Fruit fly (Drosophila melanogaster) whole organism, pupa: ENCODE data around the gene CG32266.
A peak's percentile ranks its signal among the peaks of the same experiment; 100 is the strongest.

ENCODE experiments used
- CG10348 ChIP-seq: fragments of 200-800 bp; sonication (Bioruptor generic); IDR thresholded peaks from 2 replicates; pipeline ENCODE4 v1.3.6; 2022; ENCODE audit warnings: missing biosample characterization, missing genetic modification characterization
- CG12605 ChIP-seq: fragments of 200-800 bp; sonication (Bioruptor generic); IDR thresholded peaks from 2 replicates; pipeline ENCODE4 v1.3.6; 2022; ENCODE audit warnings: missing biosample characterization, missing genetic modification characterization
- CG13204 ChIP-seq: fragments of 200-800 bp; sonication (Bioruptor generic); optimal IDR thresholded peaks from 2 replicates; lab custom pipeline; 2018; ENCODE audit warnings: missing biosample characterization, mild to moderate bottlenecking, missing genetic modification characterization, moderate library complexity
- CG14655 ChIP-seq: fragments of 200-800 bp; sonication (Bioruptor generic); optimal IDR thresholded peaks from 3 replicates; lab custom pipeline; 2017; ENCODE audit warnings: mild to moderate bottlenecking, missing biosample characterization, missing genetic modification reagents, missing genetic modification characterization
- CG15710 ChIP-seq: fragments of 200-800 bp; sonication (Bioruptor generic); optimal IDR thresholded peaks from 2 replicates; lab custom pipeline; 2018; ENCODE audit warnings: missing biosample characterization, mild to moderate bottlenecking, missing genetic modification characterization, moderate library complexity
- CG17806 ChIP-seq: fragments of 200-800 bp; sonication (Bioruptor generic); optimal IDR thresholded peaks from 2 replicates; lab custom pipeline; 2018; ENCODE audit warnings: missing biosample characterization, mild to moderate bottlenecking, missing genetic modification characterization, moderate library complexity
- CG32121 ChIP-seq: fragments of 200-800 bp; sonication (Bioruptor generic); IDR thresholded peaks from 2 replicates; pipeline ENCODE4 v1.3.6; 2022; ENCODE audit warnings: missing biosample characterization, missing genetic modification characterization
- CG34367 ChIP-seq: fragments of 200-800 bp; sonication (Bioruptor generic); optimal IDR thresholded peaks from 2 replicates; lab custom pipeline; 2018; ENCODE audit warnings: missing biosample characterization, mild to moderate bottlenecking, missing genetic modification characterization
- CG4496 ChIP-seq: fragments of 200-800 bp; sonication (Bioruptor generic); IDR thresholded peaks from 3 replicates; pipeline ENCODE4 v1.3.6; 2022; ENCODE audit warnings: missing biosample characterization, missing genetic modification characterization
- CG8159 ChIP-seq: fragments of 200-800 bp; sonication (Bioruptor generic); optimal IDR thresholded peaks from 3 replicates; lab custom pipeline; 2018; ENCODE audit warnings: missing biosample characterization, mild to moderate bottlenecking, missing genetic modification characterization, moderate library complexity
- CG8301 ChIP-seq: fragments of 200-800 bp; sonication (Bioruptor generic); optimal IDR thresholded peaks from 2 replicates; lab custom pipeline; 2018; ENCODE audit warnings: missing biosample characterization, mild to moderate bottlenecking, missing genetic modification characterization
- CG9948 ChIP-seq: fragments of 200-800 bp; sonication (Bioruptor generic); optimal IDR thresholded peaks from 2 replicates; lab custom pipeline; 2018; ENCODE audit warnings: missing biosample characterization, mild to moderate bottlenecking, missing genetic modification characterization, moderate library complexity
- D1 ChIP-seq: fragments of 200-800 bp; sonication (Bioruptor generic); optimal IDR thresholded peaks from 2 replicates; lab custom pipeline; 2018; ENCODE audit warnings: missing biosample characterization, mild to moderate bottlenecking, missing genetic modification characterization, moderate library complexity
- EcR ChIP-seq: fragments of 200-800 bp; sonication (Bioruptor generic); optimal IDR thresholded peaks from 3 replicates; lab custom pipeline; 2019; ENCODE audit warnings: missing biosample characterization, missing genetic modification characterization, mild to moderate bottlenecking, moderate library complexity, missing genetic modification reagents
- Ets98B ChIP-seq: fragments of 200-800 bp; sonication (Bioruptor generic); IDR thresholded peaks from 2 replicates; pipeline ENCODE4 v1.3.6; 2022; ENCODE audit warnings: missing biosample characterization, missing genetic modification characterization
- Pif1A ChIP-seq: fragments of 200-800 bp; sonication (Bioruptor generic); optimal IDR thresholded peaks from 3 replicates; lab custom pipeline; 2016; ENCODE audit warnings: missing biosample characterization, missing genetic modification characterization
- Pif1B ChIP-seq: fragments of 200-800 bp; sonication (Bioruptor generic); optimal IDR thresholded peaks from 3 replicates; lab custom pipeline; 2016; ENCODE audit warnings: missing biosample characterization, missing genetic modification characterization
- Snoo ChIP-seq: fragments of 200-800 bp; sonication (Bioruptor generic); optimal IDR thresholded peaks from 3 replicates; lab custom pipeline; 2017; ENCODE audit warnings: missing biosample characterization, mild to moderate bottlenecking, missing genetic modification characterization, inconsistent platforms
- fd96Ca ChIP-seq: fragments of 200-800 bp; sonication (Bioruptor generic); IDR thresholded peaks from 3 replicates; pipeline ENCODE4 v1.3.6; 2022; ENCODE audit warnings: missing biosample characterization, missing genetic modification characterization
- gl ChIP-seq: fragments of 200-800 bp; sonication (Bioruptor generic); optimal IDR thresholded peaks from 2 replicates; lab custom pipeline; 2018; ENCODE audit warnings: missing biosample characterization, mild to moderate bottlenecking, missing genetic modification characterization
- rn ChIP-seq: fragments of 200-800 bp; sonication (Bioruptor generic); IDR thresholded peaks from 2 replicates; pipeline ENCODE4 v1.3.6; 2022; ENCODE audit warnings: missing biosample characterization, missing genetic modification characterization

The CG32266 gene

DNA sequence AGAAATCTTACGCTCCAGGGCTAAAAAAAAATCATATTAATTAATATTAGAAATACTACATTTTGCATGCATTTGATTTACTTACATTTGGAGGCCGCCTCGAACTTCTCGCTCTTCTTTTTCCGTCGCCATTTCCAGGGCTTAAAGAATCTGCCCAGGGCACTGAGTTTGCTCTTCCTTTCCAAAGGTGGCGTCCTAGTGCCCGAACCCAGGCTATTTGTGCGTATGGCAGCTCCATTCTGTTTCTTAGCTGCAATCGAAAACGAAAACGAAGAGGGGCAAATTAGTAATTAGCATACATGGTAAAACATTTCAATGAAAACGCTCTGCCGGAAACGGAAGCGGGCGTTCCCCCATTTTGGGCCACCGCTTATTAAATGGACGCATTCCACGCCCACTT is 21.4 kb upstream of the CG32266 start:
- TF ChIP-seq CG12605 (GFP tag; lab: Robert Waterston, UW) (no peak), Ets98B (GFP tag; lab: Robert Waterston, UW) (no peak), fd96Ca (GFP tag; lab: Robert Waterston, UW) (no peak), CG4496 (GFP tag; lab: Robert Waterston, UW) (0 out of 3 replicates have a peak, but pooled peaks have one; percentile 18), CG8301 (no peak), gl (tag; lab: Kevin White, UChicago) (no peak)

DNA sequence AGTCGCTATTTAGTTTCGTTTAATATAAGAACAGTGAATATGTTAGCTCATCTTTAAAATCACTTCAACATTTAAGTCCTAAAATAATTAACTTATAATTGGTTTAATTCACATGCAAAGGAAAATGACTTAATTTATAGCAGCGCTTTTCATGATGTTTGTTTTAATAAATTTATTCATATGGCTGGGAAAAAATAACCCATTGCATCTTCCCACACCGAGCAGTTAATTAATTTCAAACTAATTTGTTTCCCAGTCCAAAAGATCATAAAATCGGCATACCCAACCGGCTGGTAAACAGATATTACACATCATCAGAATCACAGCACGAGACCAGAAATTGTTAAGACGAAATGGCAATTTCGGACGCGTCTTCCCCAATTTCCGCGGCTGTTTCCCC is 19.8 kb upstream of the CG32266 start:
- TF ChIP-seq CG8301 (peak; percentile 32), Pif1B (GFP tag; lab: Kevin White, UChicago) (no peak), CG14655 (GFP tag; lab: Kevin White, UChicago) (peak; percentile 26)
- TF ChIP-seq, all 21 proteins: peak for 2

DNA sequence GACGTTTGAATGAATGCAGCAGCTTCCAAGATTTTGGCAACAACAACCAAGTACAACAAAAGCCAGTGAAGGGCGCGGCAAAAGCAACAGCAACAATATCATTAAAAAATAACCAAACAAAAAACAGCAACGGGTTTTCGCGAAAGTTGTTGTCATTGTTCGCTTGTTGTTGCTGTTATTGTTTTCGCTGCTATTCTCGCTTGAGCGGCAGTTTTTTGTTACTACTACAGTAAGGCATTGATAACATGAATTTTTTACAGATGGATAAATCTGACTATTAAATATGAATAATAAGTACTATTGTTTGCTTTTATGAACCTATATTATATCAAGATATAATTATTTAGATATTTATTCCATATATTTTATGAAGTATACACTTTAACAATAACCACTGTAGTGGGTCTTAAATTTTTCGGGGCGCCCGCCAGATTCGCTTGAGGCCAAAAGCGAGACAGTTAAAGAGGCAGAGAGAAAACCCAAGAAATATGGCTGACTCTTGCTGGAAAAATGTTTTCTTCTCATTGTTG is 19.1 kb upstream of the CG32266 start:
- TF ChIP-seq rn (GFP tag; lab: Robert Waterston, UW), result peak; percentile 70; the same call in 1 of the 2 replicates
- TF ChIP-seq D1 (tag; lab: Kevin White, UChicago), result peak; percentile 48
- peak; percentile 81 for TF ChIP-seq CG4496 (GFP tag; lab: Robert Waterston, UW)
- peak; percentile 32; the same call in 1 of the 2 replicates for TF ChIP-seq CG10348 (GFP tag; lab: Robert Waterston, UW)
- peak; percentile 78 for TF ChIP-seq CG8159 (tag; lab: Kevin White, UChicago)
- TF ChIP-seq CG9948 (tag; lab: Kevin White, UChicago), result peak; percentile 71
- peak; percentile 55 for TF ChIP-seq CG13204 (GFP tag; lab: Kevin White, UChicago)
- TF ChIP-seq Pif1B (GFP tag; lab: Kevin White, UChicago), result peak; percentile 87
- TF ChIP-seq CG15710 (tag; lab: Kevin White, UChicago), result peak; percentile 77
- TF ChIP-seq CG14655 (GFP tag; lab: Kevin White, UChicago), result peak; percentile 76
- peak; percentile 81 for TF ChIP-seq Pif1A (GFP tag; lab: Kevin White, UChicago)
- peak; percentile 41 for TF ChIP-seq CG34367 (tag; lab: Kevin White, UChicago)
- peak; percentile 77 for TF ChIP-seq fd96Ca (GFP tag; lab: Robert Waterston, UW)
- TF ChIP-seq CG8301, result peak; percentile 76
- TF ChIP-seq EcR (GFP tag; lab: Kevin White, UChicago), result peak; percentile 48
- peak; percentile 80 for TF ChIP-seq Ets98B (GFP tag; lab: Robert Waterston, UW)
- TF ChIP-seq Snoo (tag; lab: Kevin White, UChicago), result peak; percentile 76
- peak; percentile 66 for TF ChIP-seq CG17806 (tag; lab: Kevin White, UChicago)
- TF ChIP-seq CG32121 (GFP tag; lab: Robert Waterston, UW), result peak; percentile 94
- peak; percentile 85 for TF ChIP-seq CG12605 (GFP tag; lab: Robert Waterston, UW)
- TF ChIP-seq gl (tag; lab: Kevin White, UChicago), result peak; percentile 82
- TF ChIP-seq, all 21 proteins: peak for 21

DNA sequence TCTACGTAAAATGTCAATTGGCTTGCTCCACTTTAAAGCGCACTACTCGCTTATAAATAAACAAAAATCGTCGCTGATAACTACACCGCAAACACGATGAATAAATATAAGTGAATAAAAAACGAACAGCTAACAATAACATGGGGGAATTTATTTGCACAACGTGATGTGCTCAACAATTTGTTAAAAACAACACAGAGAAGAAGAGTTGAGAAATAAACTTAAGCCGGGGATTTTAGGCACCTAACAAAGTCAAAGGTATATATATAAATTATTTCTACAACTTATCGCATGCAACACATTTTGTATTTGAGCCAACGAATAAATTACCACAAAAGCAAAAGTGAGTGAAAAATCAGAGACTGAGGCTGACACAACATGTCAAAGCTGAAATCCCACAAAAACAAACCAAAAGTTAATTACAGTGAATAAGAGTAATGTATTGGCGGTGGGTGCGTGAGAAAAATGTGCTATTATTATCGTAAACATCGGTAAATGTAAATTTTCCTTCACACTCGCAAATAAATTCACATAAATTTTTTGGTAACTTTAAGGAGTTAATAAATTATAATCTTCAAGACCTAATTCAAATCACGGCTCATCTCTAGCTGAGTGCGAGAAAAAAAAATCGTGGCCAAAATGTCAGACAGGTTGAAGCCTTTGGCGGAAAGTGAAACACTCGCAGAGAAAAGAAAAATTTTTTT is 18.2 kb upstream of the CG32266 start:
- TF ChIP-seq CG14655 (GFP tag; lab: Kevin White, UChicago) (no peak), CG32121 (GFP tag; lab: Robert Waterston, UW) (peak; percentile 78), Snoo (tag; lab: Kevin White, UChicago) (no peak), CG8159 (tag; lab: Kevin White, UChicago) (no peak), CG8301 (no peak), CG10348 (GFP tag; lab: Robert Waterston, UW) (no peak), CG13204 (GFP tag; lab: Kevin White, UChicago) (no peak), CG4496 (GFP tag; lab: Robert Waterston, UW) (peak; percentile 60; the same call in 1 of the 3 replicates), Ets98B (GFP tag; lab: Robert Waterston, UW) (peak; percentile 57; the same call in 1 of the 2 replicates)

DNA sequence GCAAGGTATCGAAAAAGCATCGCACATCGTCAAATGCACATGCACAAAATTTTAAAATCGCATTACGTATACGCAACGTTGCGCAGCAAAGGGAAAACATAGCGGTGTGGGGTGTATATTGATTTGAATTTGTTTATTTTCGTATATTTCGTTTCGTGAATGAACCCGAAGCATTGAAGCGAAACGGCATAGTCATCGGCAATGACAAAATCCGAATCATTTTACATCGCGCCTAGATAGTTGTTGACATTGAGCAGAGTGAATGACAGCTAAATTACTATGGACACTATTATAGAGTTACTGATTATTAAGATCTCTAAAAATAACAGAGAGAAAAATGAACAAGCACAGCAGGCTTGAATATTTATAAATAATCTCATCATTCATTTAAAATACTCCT is 17.3 kb upstream of the CG32266 start:
- TF ChIP-seq Pif1B (GFP tag; lab: Kevin White, UChicago) (no peak), CG8159 (tag; lab: Kevin White, UChicago) (no peak), CG10348 (GFP tag; lab: Robert Waterston, UW) (no peak), CG9948 (tag; lab: Kevin White, UChicago) (no peak), EcR (GFP tag; lab: Kevin White, UChicago) (no peak), CG32121 (GFP tag; lab: Robert Waterston, UW) (no peak), CG12605 (GFP tag; lab: Robert Waterston, UW) (no peak), Ets98B (GFP tag; lab: Robert Waterston, UW) (no peak), CG8301 (no peak), fd96Ca (GFP tag; lab: Robert Waterston, UW) (no peak), CG14655 (GFP tag; lab: Kevin White, UChicago) (no peak), D1 (tag; lab: Kevin White, UChicago) (no peak), CG13204 (GFP tag; lab: Kevin White, UChicago) (no peak), Snoo (tag; lab: Kevin White, UChicago) (no peak), CG17806 (tag; lab: Kevin White, UChicago) (no peak), CG34367 (tag; lab: Kevin White, UChicago) (no peak), gl (tag; lab: Kevin White, UChicago) (no peak), CG4496 (GFP tag; lab: Robert Waterston, UW) (no peak)
- TF ChIP-seq, all 21 proteins: peak for 0
